Fruit fly (Drosophila melanogaster): ENCODE data around the gene kumpel.

kumpel gene

DNA sequence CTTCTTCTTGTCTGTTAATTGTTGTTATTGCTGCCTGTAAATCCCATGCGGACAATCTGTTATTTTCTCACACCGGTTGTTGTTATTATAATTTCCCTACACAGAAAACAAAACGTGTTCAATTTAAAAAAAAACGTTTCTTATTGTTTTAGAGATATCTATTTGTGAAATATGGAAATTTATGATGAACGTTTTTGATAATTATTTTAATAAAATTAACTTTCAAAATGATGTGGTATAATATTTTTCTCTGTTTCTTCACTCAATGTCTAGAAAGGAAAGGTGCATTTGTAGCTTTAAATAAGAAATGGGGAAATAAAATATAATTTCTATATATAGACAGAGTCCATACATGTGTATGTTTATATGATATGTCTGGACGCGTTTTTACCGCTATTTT, 22.5 kb upstream of the kumpel start (continued):
- no peak for TF ChIP-seq dati (GFP tag; IDR thresholded peaks at IDR 0.05)
- TF ChIP-seq Meics (GFP tag; optimal IDR thresholded peaks at IDR 0.05): peak; percentile 33
- peak; percentile 19 for TF ChIP-seq CG12299 (tag; optimal IDR thresholded peaks at IDR 0.05)
- TF ChIP-seq zfh1 (GFP tag; IDR thresholded peaks at IDR 0.05): peak; percentile 45; the same call in 1 of the 3 replicates
- peak; percentile 59 for TF ChIP-seq Xbp1 (GFP tag; optimal IDR thresholded peaks at IDR 0.05)
- TF ChIP-seq CG12942 (GFP tag; optimal IDR thresholded peaks at IDR 0.05): peak; percentile 22
- TF ChIP-seq Opbp (GFP tag; IDR thresholded peaks at IDR 0.05; ENCODE audit: partially characterized antibody): no peak
- TF ChIP-seq CG43689 (GFP tag; IDR thresholded peaks at IDR 0.05): no peak
- peak; percentile 66 for TF ChIP-seq CG2202 (tag; optimal IDR thresholded peaks at IDR 0.05)
- TF ChIP-seq Lim3 (GFP tag; IDR thresholded peaks at IDR 0.05): no peak
- peak; percentile 11 for TF ChIP-seq CG10431 (GFP tag; optimal IDR thresholded peaks at IDR 0.05)
- no peak for TF ChIP-seq zen2 (GFP tag; IDR thresholded peaks at IDR 0.05; ENCODE audit: partially characterized antibody)
- TF ChIP-seq tup (GFP tag; optimal IDR thresholded peaks at IDR 0.05): no peak
- no peak for TF ChIP-seq H15 (GFP tag; IDR thresholded peaks at IDR 0.05)
- TF ChIP-seq CG10366 (GFP tag; IDR thresholded peaks at IDR 0.05): peak; percentile 11; the same call in 1 of the 2 replicates
- no peak for TF ChIP-seq CG10274 (GFP tag; optimal IDR thresholded peaks at IDR 0.05)
- peak; percentile 31 for TF ChIP-seq CG6254 (GFP tag; optimal IDR thresholded peaks at IDR 0.05)
- no peak for TF ChIP-seq inv (GFP tag; IDR thresholded peaks at IDR 0.05; ENCODE audit: partially characterized antibody)
- no peak for TF ChIP-seq Gsc (GFP tag; IDR thresholded peaks at IDR 0.05)
- peak; percentile 89 for TF ChIP-seq CG17829 (tag; optimal IDR thresholded peaks at IDR 0.05)
- TF ChIP-seq ind (GFP tag; optimal IDR thresholded peaks at IDR 0.05): peak; percentile 50
- TF ChIP-seq Med (GFP tag): peak; percentile 69
- TF ChIP-seq CG12236 (GFP tag; optimal IDR thresholded peaks at IDR 0.05): no peak
- no peak for TF ChIP-seq Dp (GFP tag; optimal IDR thresholded peaks at IDR 0.05)
- TF ChIP-seq CG17328 (GFP tag; IDR thresholded peaks at IDR 0.05): peak; percentile 78
- TF ChIP-seq Dek (tag; optimal IDR thresholded peaks at IDR 0.05): peak; percentile 7
- TF ChIP-seq org-1 (GFP tag; optimal IDR thresholded peaks at IDR 0.05): peak; percentile 30
- TF ChIP-seq grau (tag; optimal IDR thresholded peaks at IDR 0.05): peak; percentile 71
- TF ChIP-seq nerfin-1 (tag; optimal IDR thresholded peaks at IDR 0.05): peak; percentile 71
- no peak for TF ChIP-seq Ets97D (GFP tag; optimal IDR thresholded peaks at IDR 0.05)
- TF ChIP-seq sob (GFP tag; IDR thresholded peaks at IDR 0.05): no peak
- peak; percentile 88 for TF ChIP-seq CG14710 (tag; optimal IDR thresholded peaks at IDR 0.05)
- peak; percentile 16 for TF ChIP-seq CG12219 (GFP tag; optimal IDR thresholded peaks at IDR 0.05)
- no peak for TF ChIP-seq Taf1 (GFP tag; IDR thresholded peaks at IDR 0.05)
- peak; percentile 45; the same call in 1 of the 3 replicates for TF ChIP-seq gce (GFP tag; IDR thresholded peaks at IDR 0.05)
- TF ChIP-seq Lhr (GFP tag; optimal IDR thresholded peaks at IDR 0.05): peak; percentile 8
- peak in 1 of 2 experiments; percentile 65 for TF ChIP-seq eve (GFP tag; optimal IDR thresholded peaks at IDR 0.05)
- no peak for TF ChIP-seq fd64A (GFP tag; optimal IDR thresholded peaks at IDR 0.05)
- TF ChIP-seq ham (GFP tag; IDR thresholded peaks at IDR 0.05): no peak
- TF ChIP-seq fd96Cb (tag; optimal IDR thresholded peaks at IDR 0.05): peak; percentile 83
- no peak for TF ChIP-seq Hey (tag; optimal IDR thresholded peaks at IDR 0.05)
- TF ChIP-seq Dip3 (GFP tag; optimal IDR thresholded peaks at IDR 0.05): no peak
- TF ChIP-seq CG10462 (GFP tag; optimal IDR thresholded peaks at IDR 0.05): peak; percentile 9
- TF ChIP-seq CG30403 (GFP tag; optimal IDR thresholded peaks at IDR 0.05): peak; percentile 73
- TF ChIP-seq trem (tag; optimal IDR thresholded peaks at IDR 0.05): peak; percentile 69
- peak; percentile 48 for TF ChIP-seq kah (GFP tag; optimal IDR thresholded peaks at IDR 0.05)
- no peak for TF ChIP-seq CG3847 (GFP tag; IDR thresholded peaks at IDR 0.05)
- peak; percentile 61 for TF ChIP-seq CG15269 (tag; optimal IDR thresholded peaks at IDR 0.05)
- TF ChIP-seq CG2712 (tag; optimal IDR thresholded peaks at IDR 0.05): peak; percentile 91
- peak; percentile 11; the same call in 1 of the 2 replicates for TF ChIP-seq CG31224 (GFP tag; IDR thresholded peaks at IDR 0.05)
- peak; percentile 46 for TF ChIP-seq Camta (GFP tag; optimal IDR thresholded peaks at IDR 0.05)

Data from whole organism, embryonic.